Worm (Caenorhabditis elegans) whole organism, L3 larva: ENCODE measurements around the gene cyp-13A4.

Source experiments
- R02D3.7 ChIP-seq: fragments of 150-350 bp; optimal IDR thresholded peaks from 2 replicates; lab custom pipeline; 2014; ENCODE audit warnings: missing biosample characterization, missing genetic modification characterization
- ama-1 ChIP-seq: fragments of 150-350 bp; optimal IDR thresholded peaks from 2 replicates; lab custom pipeline; 2018
- ceh-16 ChIP-seq: sonication (generic microtip); optimal IDR thresholded peaks from 2 replicates; lab custom pipeline; 2017; ENCODE audit warnings: missing biosample characterization, missing genetic modification characterization
- ceh-28 ChIP-seq: fragments of 150-350 bp; optimal IDR thresholded peaks from 2 replicates; lab custom pipeline; 2014; ENCODE audit warnings: missing biosample characterization, missing genetic modification reagents, missing genetic modification characterization
- ceh-82 ChIP-seq: fragments of 150-350 bp; optimal IDR thresholded peaks from 2 replicates; lab custom pipeline; 2014; ENCODE audit warnings: missing biosample characterization, missing genetic modification characterization
- ceh-9 ChIP-seq: sonication (generic microtip); optimal IDR thresholded peaks from 2 replicates; lab custom pipeline; 2018; ENCODE audit warnings: missing biosample characterization, missing genetic modification characterization
- daf-12 ChIP-seq: fragments of 150-350 bp; optimal IDR thresholded peaks from 2 replicates; lab custom pipeline; 2014; ENCODE audit warnings: missing biosample characterization, missing genetic modification reagents, missing genetic modification characterization
- egl-5 ChIP-seq: fragments of 150-350 bp; optimal IDR thresholded peaks from 2 replicates; lab custom pipeline; 2017; ENCODE audit warnings: missing biosample characterization, missing genetic modification reagents, missing genetic modification characterization, inconsistent platforms
- elt-1 ChIP-seq: fragments of 150-350 bp; optimal IDR thresholded peaks from 2 replicates; lab custom pipeline; 2014; ENCODE audit warnings: missing biosample characterization, missing genetic modification characterization
- elt-3 ChIP-seq, 3 experiments: fragments of 150-350 bp in 1 of 3; sonication (generic microtip) in 2 of 3; optimal IDR thresholded peaks; 2 replicates in 2 of 3; 4 replicates in 1 of 3; lab custom pipeline; 2014 to 2017; ENCODE audit warnings: missing biosample characterization in 3 of 3, missing genetic modification characterization in 3 of 3
- eor-1 ChIP-seq, 2 experiments: fragments of 150-350 bp; optimal IDR thresholded peaks; 2 replicates each; lab custom pipeline; 2014 to 2018; ENCODE audit warnings: missing biosample characterization in 2 of 2, missing genetic modification characterization in 2 of 2
- fkh-10 ChIP-seq: sonication (generic microtip); optimal IDR thresholded peaks from 2 replicates; lab custom pipeline; 2017; ENCODE audit warnings: missing biosample characterization, missing genetic modification reagents, missing genetic modification characterization
- fkh-2 ChIP-seq: fragments of 150-350 bp; optimal IDR thresholded peaks from 2 replicates; lab custom pipeline; 2014; ENCODE audit warnings: missing biosample characterization, missing genetic modification reagents, missing genetic modification characterization
- hmg-11 ChIP-seq: sonication (generic microtip); optimal IDR thresholded peaks from 2 replicates; lab custom pipeline; 2016; ENCODE audit warnings: missing genetic modification characterization, missing compliant biosample characterization
- jun-1 ChIP-seq: fragments of 150-350 bp; optimal IDR thresholded peaks from 2 replicates; lab custom pipeline; 2014; ENCODE audit warnings: missing biosample characterization, missing genetic modification reagents, missing genetic modification characterization
- lin-15B ChIP-seq: fragments of 150-350 bp; optimal IDR thresholded peaks from 2 replicates; lab custom pipeline; 2014; ENCODE audit warnings: missing biosample characterization, missing genetic modification characterization
- lsy-12 ChIP-seq: sonication (generic microtip); optimal IDR thresholded peaks from 2 replicates; lab custom pipeline; 2016; ENCODE audit warnings: mild to moderate bottlenecking, missing genetic modification characterization, missing compliant biosample characterization
- mdl-1 ChIP-seq: fragments of 150-350 bp; optimal IDR thresholded peaks from 2 replicates; lab custom pipeline; 2014; ENCODE audit warnings: missing biosample characterization, missing genetic modification characterization
- nfya-1 ChIP-seq: sonication (generic microtip); optimal IDR thresholded peaks from 2 replicates; lab custom pipeline; 2017; ENCODE audit warnings: missing genetic modification characterization, mild to moderate bottlenecking, missing compliant biosample characterization, antibody characterized with exemption, moderate library complexity; ENCODE audit not compliant: insufficient read depth
- nhr-11 ChIP-seq: fragments of 150-350 bp; optimal IDR thresholded peaks from 2 replicates; lab custom pipeline; 2014; ENCODE audit warnings: missing biosample characterization, missing genetic modification characterization
- nhr-12 ChIP-seq: fragments of 150-350 bp; optimal IDR thresholded peaks from 2 replicates; lab custom pipeline; 2014; ENCODE audit warnings: missing biosample characterization, missing genetic modification characterization
- nhr-23 ChIP-seq: fragments of 150-350 bp; optimal IDR thresholded peaks from 2 replicates; lab custom pipeline; 2014; ENCODE audit warnings: missing biosample characterization, missing genetic modification reagents, missing genetic modification characterization
- nhr-237 ChIP-seq: fragments of 150-350 bp; optimal IDR thresholded peaks from 2 replicates; lab custom pipeline; 2014; ENCODE audit warnings: missing biosample characterization, missing genetic modification characterization
- nhr-25 ChIP-seq: sonication (generic microtip); optimal IDR thresholded peaks from 2 replicates; lab custom pipeline; 2017; ENCODE audit warnings: missing biosample characterization, missing genetic modification characterization
- nhr-76 ChIP-seq: fragments of 150-350 bp; sonication (generic microtip); optimal IDR thresholded peaks from 5 replicates; lab custom pipeline; 2014; ENCODE audit warnings: missing biosample characterization, missing genetic modification characterization
- nhr-77 ChIP-seq: fragments of 150-350 bp; optimal IDR thresholded peaks from 2 replicates; lab custom pipeline; 2014; ENCODE audit warnings: missing biosample characterization, missing genetic modification characterization
- pqm-1 ChIP-seq: fragments of 150-350 bp; optimal IDR thresholded peaks from 2 replicates; lab custom pipeline; 2017; ENCODE audit warnings: missing biosample characterization, missing genetic modification characterization, inconsistent platforms
- snpc-4 ChIP-seq: fragments of 150-350 bp; optimal IDR thresholded peaks from 2 replicates; lab custom pipeline; 2014; ENCODE audit warnings: missing biosample characterization, missing genetic modification characterization
- tbx-2 ChIP-seq: sonication (generic microtip); optimal IDR thresholded peaks from 2 replicates; lab custom pipeline; 2016; ENCODE audit warnings: mild to moderate bottlenecking, missing genetic modification characterization, missing compliant biosample characterization
- unc-39 ChIP-seq: sonication (generic microtip); optimal IDR thresholded peaks from 4 replicates; lab custom pipeline; 2017; ENCODE audit warnings: missing biosample characterization, missing genetic modification characterization
- unc-62 ChIP-seq: fragments of 150-350 bp; sonication (generic microtip); optimal IDR thresholded peaks from 4 replicates; lab custom pipeline; 2014; ENCODE audit warnings: missing biosample characterization, missing genetic modification reagents, missing genetic modification characterization
- zag-1 ChIP-seq: fragments of 150-350 bp; optimal IDR thresholded peaks from 2 replicates; lab custom pipeline; 2014; ENCODE audit warnings: missing biosample characterization, missing genetic modification characterization
- ztf-11 ChIP-seq: fragments of 150-350 bp; optimal IDR thresholded peaks from 2 replicates; lab custom pipeline; 2014; ENCODE audit warnings: missing biosample characterization, missing genetic modification characterization
- ztf-4 ChIP-seq: fragments of 150-350 bp; optimal IDR thresholded peaks from 2 replicates; lab custom pipeline; 2014; ENCODE audit warnings: missing biosample characterization, missing genetic modification characterization

cyp-13A4 gene

DNA sequence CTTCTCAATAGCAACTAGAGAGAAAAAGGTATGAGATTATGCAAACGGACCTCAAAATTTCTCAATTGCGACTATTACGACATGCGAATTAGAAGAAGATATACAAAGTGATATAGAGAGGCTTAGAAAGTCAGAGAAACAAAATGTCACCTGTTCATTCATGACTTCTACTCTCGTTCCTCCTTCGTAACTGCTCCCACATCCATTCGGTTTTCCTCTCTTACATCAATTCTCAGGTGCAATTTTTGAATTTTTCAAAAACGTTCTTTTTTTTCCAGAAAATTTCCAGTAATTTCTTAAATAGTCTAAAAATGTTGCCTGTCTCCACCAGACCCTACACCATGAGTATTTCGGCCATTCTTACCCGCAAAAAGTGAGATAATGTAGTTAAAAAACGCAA is 32.8 kb downstream of the cyp-13A4 start:
- no peak for TF ChIP-seq ama-1 (lab: Kevin White, UChicago)
- no peak for TF ChIP-seq nhr-23 (tag; lab: Kevin White, UChicago)
- no peak for TF ChIP-seq nhr-76 (tag; lab: Kevin White, UChicago)
- TF ChIP-seq eor-1 (tag; optimal IDR thresholded peaks at IDR 0.05; lab: Kevin White, UChicago) = no peak
- TF ChIP-seq unc-39 (tag; lab: Kevin White, UChicago) = no peak
- no peak for TF ChIP-seq jun-1 (tag; lab: Kevin White, UChicago)
- TF ChIP-seq ztf-4 = no peak
- TF ChIP-seq daf-12 = no peak
- no peak for TF ChIP-seq elt-1 (tag; lab: Kevin White, UChicago)
- no peak for TF ChIP-seq nhr-237
- no peak for TF ChIP-seq nhr-25 (tag; lab: Kevin White, UChicago)
- no peak for TF ChIP-seq ceh-9
- TF ChIP-seq egl-5 (tag; lab: Kevin White, UChicago) = no peak
- TF ChIP-seq nhr-12 (tag; lab: Kevin White, UChicago) = no peak
- no peak for TF ChIP-seq ceh-28 (tag; lab: Kevin White, UChicago)
- TF ChIP-seq nhr-11 (tag; lab: Kevin White, UChicago) = no peak

- TF ChIP-seq fkh-2 (tag; lab: Kevin White, UChicago) (no peak), ceh-82 (tag; lab: Kevin White, UChicago) (no peak), nhr-76 (tag; lab: Kevin White, UChicago) (no peak), nfya-1 (tag; lab: Kevin White, UChicago) (peak; percentile 26), nhr-11 (tag; lab: Kevin White, UChicago) (peak; percentile 60)
- TF ChIP-seq, all 47 proteins: peak for 2
These were observed 38.2 kb downstream of the cyp-13A4 start for ce11 chrII:9759382-9759781.

DNA sequence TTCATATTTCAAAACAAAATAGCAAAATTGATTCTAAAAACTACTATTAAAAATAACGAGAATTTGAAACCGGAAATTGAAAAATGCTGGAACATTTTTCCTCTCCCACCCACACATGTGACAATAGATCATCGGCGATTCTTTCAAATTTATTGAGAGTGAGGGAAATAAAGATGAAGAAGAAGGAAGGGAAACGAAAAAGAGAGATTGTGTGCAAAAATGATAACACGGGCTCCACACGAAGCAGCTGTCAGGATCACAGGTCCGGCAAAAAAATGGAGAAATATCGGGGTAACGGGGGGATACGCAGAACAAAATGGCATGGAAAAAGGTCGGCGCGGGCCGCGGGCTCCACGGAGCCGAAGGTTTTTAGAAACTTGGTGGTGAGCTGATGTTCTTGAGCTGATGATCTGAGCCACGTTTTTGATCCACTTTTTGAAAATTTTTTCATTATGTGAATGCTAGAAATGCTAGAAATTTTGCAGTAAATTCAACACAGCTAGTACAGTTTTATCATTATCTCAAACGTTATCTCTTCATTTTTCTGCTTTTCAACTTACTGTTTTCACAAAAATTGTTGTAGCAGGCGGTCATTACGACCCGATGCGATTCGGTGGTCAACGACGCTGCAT is 39.8 kb downstream of the cyp-13A4 start, which contains the start of gene shk-1:
TSS of gene shk-1 (plus strand) at position 582 of the 632 bp plus-strand sequence.
- TF ChIP-seq nhr-11 (tag; lab: Kevin White, UChicago) = peak; percentile 40
- no peak for TF ChIP-seq ceh-82 (tag; lab: Kevin White, UChicago)
- TF ChIP-seq nfya-1 (tag; lab: Kevin White, UChicago) = peak; percentile 31

DNA sequence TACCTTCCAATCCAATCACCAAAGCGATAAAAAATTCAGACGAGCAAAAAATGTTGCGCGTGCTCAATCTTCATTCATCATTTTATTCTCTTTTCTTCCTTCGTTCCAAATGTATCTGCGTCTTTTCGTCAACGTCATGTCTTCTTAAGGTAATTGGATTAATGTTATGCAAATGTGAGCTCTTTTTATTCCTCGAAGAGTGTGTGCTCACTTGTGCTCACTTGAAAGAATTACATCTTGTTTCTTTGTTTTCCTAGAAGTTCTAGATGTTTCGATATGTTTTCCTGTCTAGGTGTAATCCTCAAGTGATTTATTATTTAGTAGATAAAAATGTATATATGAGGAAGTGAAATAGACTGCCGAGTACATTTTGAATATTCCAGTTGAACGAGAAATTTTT is 42.1 kb downstream of the cyp-13A4 start:
- peak; percentile 45 for TF ChIP-seq fkh-10 (GFP tag; lab: Kevin White, UChicago)
- TF ChIP-seq snpc-4 (tag; lab: Kevin White, UChicago) = no peak

DNA sequence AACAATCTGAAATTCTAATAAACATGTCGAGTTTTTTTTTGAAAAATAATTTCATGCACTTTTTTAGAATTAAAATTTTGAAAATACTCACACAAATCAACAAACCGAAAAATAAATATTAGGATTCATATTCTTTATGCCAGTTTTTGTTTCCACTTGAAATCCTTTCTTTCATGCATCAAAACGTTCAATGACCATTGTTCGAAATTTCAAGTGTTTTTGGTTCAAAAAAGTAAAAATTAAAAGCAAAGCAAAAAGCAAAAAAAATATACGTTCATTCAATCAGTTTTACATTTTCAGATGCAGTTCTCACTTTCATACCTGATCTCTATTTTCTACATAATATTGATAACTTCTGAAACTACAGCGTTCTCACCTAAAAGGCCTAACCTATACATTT is 43.8 kb downstream of the cyp-13A4 start, which contains the start of gene ZK1321.1:
TSS of gene ZK1321.1 (plus strand) at position 301 of the 400 bp plus-strand sequence.
- TF ChIP-seq lsy-12 (no peak), lin-15B (tag; lab: Kevin White, UChicago) (no peak), elt-3 (tag; optimal IDR thresholded peaks at IDR 0.05; lab: Kevin White, UChicago) (no peak), ceh-9 (no peak), nhr-237 (no peak), ama-1 (lab: Kevin White, UChicago) (no peak), R02D3.7 (tag; lab: Kevin White, UChicago) (no peak), zag-1 (no peak), nhr-77 (no peak), tbx-2 (no peak), unc-62 (GFP tag; lab: Kevin White, UChicago) (no peak), pqm-1 (tag; lab: Kevin White, UChicago) (no peak), nhr-76 (tag; lab: Kevin White, UChicago) (no peak), ceh-82 (tag; lab: Kevin White, UChicago) (no peak), nhr-25 (tag; lab: Kevin White, UChicago) (no peak), mdl-1 (no peak), ceh-16 (tag; lab: Kevin White, UChicago) (no peak), fkh-10 (GFP tag; lab: Kevin White, UChicago) (no peak), ztf-11 (tag; lab: Kevin White, UChicago) (no peak), hmg-11 (tag; lab: Kevin White, UChicago) (no peak)
- TF ChIP-seq, all 47 proteins: peak for 0
